Fruit fly (Drosophila melanogaster): Measurements from ENCODE around the gene CDK2AP1.

Gene CDK2AP1

DNA sequence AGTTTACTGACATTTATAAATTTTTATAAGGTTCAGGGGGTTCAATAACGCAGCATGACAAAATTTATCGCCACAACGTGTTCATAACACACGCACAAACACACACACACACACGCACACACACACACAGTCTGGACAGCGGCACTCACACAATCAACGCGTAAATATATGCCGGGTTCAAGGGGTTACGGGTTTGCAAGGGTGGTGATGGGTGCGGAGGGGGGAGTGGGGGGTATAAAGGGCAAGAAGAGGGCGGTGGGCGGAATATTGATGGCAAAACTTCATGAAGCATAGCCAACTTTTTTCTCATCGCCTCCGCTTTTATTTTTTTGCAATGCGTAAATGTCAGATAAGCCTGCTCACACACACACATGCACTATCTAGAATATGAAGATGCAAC lies 38.4 kb downstream of the CDK2AP1 start:
- no peak for TF ChIP-seq vfl (GFP tag; optimal IDR thresholded peaks at IDR 0.05)
- peak; percentile 56 for TF ChIP-seq crol (GFP tag; IDR thresholded peaks at IDR 0.05)
- no peak for TF ChIP-seq bigmax (GFP tag; optimal IDR thresholded peaks at IDR 0.05)

DNA sequence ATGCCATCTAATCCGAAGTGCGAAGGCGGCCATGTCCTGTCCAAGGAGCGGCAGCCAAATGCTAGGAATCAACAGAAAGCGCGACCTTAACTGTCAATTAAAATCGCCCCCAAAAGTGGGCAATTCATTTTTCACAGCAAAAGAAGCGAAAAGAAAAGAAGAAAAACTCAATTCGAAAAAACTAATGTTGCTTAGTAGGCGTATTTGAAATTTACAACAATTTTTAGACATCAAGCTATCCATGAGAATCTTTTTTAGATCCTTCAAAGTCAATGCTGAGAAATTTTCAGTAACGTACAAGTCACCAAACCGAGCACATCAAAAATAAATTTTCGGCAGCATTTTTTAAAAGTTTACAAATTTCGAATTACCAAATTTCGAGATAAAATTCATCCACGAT lies 45.0 kb downstream of the CDK2AP1 start, which contains the start of gene CG15200:
TSS of gene CG15200 (plus strand) at position 301 of the 400 bp plus-strand sequence.
- TF ChIP-seq B-H1 (GFP tag; IDR thresholded peaks at IDR 0.05), result no peak
- TF ChIP-seq stwl (tag; optimal IDR thresholded peaks at IDR 0.05), result no peak
- no peak for TF ChIP-seq grau (tag; optimal IDR thresholded peaks at IDR 0.05)
- no peak for TF ChIP-seq Fer3 (tag; optimal IDR thresholded peaks at IDR 0.05)

Measured in whole organism, embryonic.